Fruit fly (Drosophila melanogaster) whole organism, embryonic: ENCODE measurements around the gene Mst77F.

Source experiments
- Abd-B ChIP-seq: fragments of 200-800 bp; sonication (Bioruptor generic); optimal IDR thresholded peaks from 2 replicates; lab custom pipeline; 2018; ENCODE audit warnings: missing biosample characterization, mild to moderate bottlenecking, missing genetic modification characterization, moderate library complexity
- B-H2 ChIP-seq: fragments of 200-800 bp; sonication (Bioruptor generic); optimal IDR thresholded peaks from 2 replicates; lab custom pipeline; 2018; ENCODE audit warnings: missing biosample characterization, mild to moderate bottlenecking, missing genetic modification characterization
- C15 ChIP-seq: fragments of 200-800 bp; sonication (Bioruptor generic); IDR thresholded peaks from 3 replicates; pipeline ENCODE4 v1.3.6; 2022; ENCODE audit warnings: missing biosample characterization, missing genetic modification characterization
- CG10654 ChIP-seq: fragments of 200-800 bp; sonication (Bioruptor generic); optimal IDR thresholded peaks from 2 replicates; lab custom pipeline; 2016; ENCODE audit warnings: missing biosample characterization, missing genetic modification characterization
- CG11398 ChIP-seq: fragments of 200-800 bp; sonication (Bioruptor generic); optimal IDR thresholded peaks from 2 replicates; lab custom pipeline; 2016; ENCODE audit warnings: missing biosample characterization, missing genetic modification characterization
- CG12299 ChIP-seq: fragments of 200-800 bp; sonication (Bioruptor generic); optimal IDR thresholded peaks from 2 replicates; lab custom pipeline; 2018; ENCODE audit warnings: missing biosample characterization, mild to moderate bottlenecking, missing genetic modification characterization
- CG12769 ChIP-seq: fragments of 200-800 bp; sonication (Bioruptor generic); optimal IDR thresholded peaks from 2 replicates; lab custom pipeline; 2019; ENCODE audit warnings: missing biosample characterization, mild to moderate bottlenecking, missing genetic modification characterization, moderate library complexity
- CG13287 ChIP-seq: fragments of 200-800 bp; sonication (Bioruptor generic); IDR thresholded peaks from 2 replicates; pipeline ENCODE4 v1.3.6; 2022; ENCODE audit warnings: missing biosample characterization, missing genetic modification characterization; ENCODE audit not compliant: partially characterized antibody
- CG13296 ChIP-seq: fragments of 200-800 bp; sonication (Bioruptor generic); optimal IDR thresholded peaks from 3 replicates; lab custom pipeline; 2018; ENCODE audit warnings: missing biosample characterization, mild to moderate bottlenecking, missing genetic modification characterization
- CG16813 ChIP-seq: fragments of 200-800 bp; sonication (Bioruptor generic); IDR thresholded peaks from 3 replicates; pipeline ENCODE4 v1.3.6; 2022; ENCODE audit warnings: missing biosample characterization, missing genetic modification characterization; ENCODE audit not compliant: partially characterized antibody
- CG2120 ChIP-seq: fragments of 200-800 bp; sonication (Bioruptor generic); optimal IDR thresholded peaks from 3 replicates; lab custom pipeline; 2016; ENCODE audit warnings: missing biosample characterization, missing genetic modification characterization
- CG3163 ChIP-seq: fragments of 200-800 bp; sonication (Bioruptor generic); optimal IDR thresholded peaks from 3 replicates; lab custom pipeline; 2016; ENCODE audit warnings: missing biosample characterization, missing genetic modification characterization
- CG3281 ChIP-seq: fragments of 200-800 bp; sonication (Bioruptor generic); optimal IDR thresholded peaks from 3 replicates; lab custom pipeline; 2017; ENCODE audit warnings: missing biosample characterization, mild to moderate bottlenecking, missing genetic modification characterization
- CG3407 ChIP-seq: fragments of 200-800 bp; sonication (Bioruptor generic); optimal IDR thresholded peaks from 2 replicates; lab custom pipeline; 2018; ENCODE audit warnings: missing biosample characterization, mild to moderate bottlenecking, missing genetic modification characterization
- CG6813 ChIP-seq: fragments of 200-800 bp; sonication (Bioruptor generic); optimal IDR thresholded peaks from 2 replicates; lab custom pipeline; 2017; ENCODE audit warnings: missing biosample characterization, missing genetic modification characterization, mild to moderate bottlenecking, moderate library complexity, missing genetic modification reagents
- CG7745 ChIP-seq: fragments of 200-800 bp; sonication (Bioruptor generic); optimal IDR thresholded peaks from 2 replicates; lab custom pipeline; 2018; ENCODE audit warnings: missing biosample characterization, mild to moderate bottlenecking, missing genetic modification characterization, moderate library complexity
- CG7786 ChIP-seq: fragments of 200-800 bp; sonication (Bioruptor generic); optimal IDR thresholded peaks from 2 replicates; lab custom pipeline; 2016; ENCODE audit warnings: missing biosample characterization, missing genetic modification characterization
- CG9609 ChIP-seq: fragments of 200-800 bp; sonication (Bioruptor generic); optimal IDR thresholded peaks from 3 replicates; lab custom pipeline; 2016; ENCODE audit warnings: missing biosample characterization, missing genetic modification characterization
- Dip2 ChIP-seq: fragments of 200-800 bp; sonication (Bioruptor generic); IDR thresholded peaks from 2 replicates; pipeline ENCODE4 v1.3.6; 2022; ENCODE audit warnings: missing biosample characterization, missing genetic modification characterization
- Doc2 ChIP-seq: fragments of 200-800 bp; sonication (Bioruptor generic); IDR thresholded peaks from 2 replicates; pipeline ENCODE4 v1.3.6; 2022; ENCODE audit warnings: missing biosample characterization, missing genetic modification characterization
- Ets65A ChIP-seq: fragments of 200-800 bp; sonication (Bioruptor generic); peaks from one replicate; lab custom pipeline; 2016; ENCODE audit warnings: missing biosample characterization, missing genetic modification characterization
- HHEX ChIP-seq: fragments of 200-800 bp; sonication (Bioruptor generic); optimal IDR thresholded peaks from 3 replicates; lab custom pipeline; 2017; ENCODE audit warnings: missing biosample characterization, mild to moderate bottlenecking, missing genetic modification characterization, missing genetic modification reagents
- HLHmδ ChIP-seq: fragments of 200-800 bp; sonication (Bioruptor generic); optimal IDR thresholded peaks from 2 replicates; lab custom pipeline; 2018; ENCODE audit warnings: missing biosample characterization, mild to moderate bottlenecking, missing genetic modification characterization, moderate library complexity
- Hmx ChIP-seq: fragments of 200-800 bp; sonication (Bioruptor generic); optimal IDR thresholded peaks from 2 replicates; lab custom pipeline; 2016; ENCODE audit warnings: missing biosample characterization, missing genetic modification characterization
- Mes4 ChIP-seq: fragments of 200-800 bp; sonication (Bioruptor generic); optimal IDR thresholded peaks from 2 replicates; lab custom pipeline; 2016; ENCODE audit warnings: missing biosample characterization, missing genetic modification characterization
- Nf-YB ChIP-seq: fragments of 200-800 bp; sonication (Bioruptor generic); optimal IDR thresholded peaks from 3 replicates; lab custom pipeline; 2019; ENCODE audit warnings: missing biosample characterization, mild to moderate bottlenecking, missing genetic modification characterization, moderate library complexity
- PHDP ChIP-seq: fragments of 200-800 bp; sonication (Bioruptor generic); optimal IDR thresholded peaks from 3 replicates; lab custom pipeline; 2018; ENCODE audit warnings: missing biosample characterization, mild to moderate bottlenecking, missing genetic modification characterization, moderate library complexity
- Spps ChIP-seq: fragments of 200-800 bp; sonication (Bioruptor generic); optimal IDR thresholded peaks from 2 replicates; lab custom pipeline; 2018; ENCODE audit warnings: missing biosample characterization, mild to moderate bottlenecking, missing genetic modification characterization
- Tbp ChIP-seq: fragments of >200 bp; optimal IDR thresholded peaks from 2 replicates; lab custom pipeline; 2018; ENCODE audit warnings: missing biosample characterization, missing genetic modification characterization
- amos ChIP-seq: fragments of 200-800 bp; sonication (Bioruptor generic); IDR thresholded peaks from 2 replicates; pipeline ENCODE4 v1.3.6; 2022; ENCODE audit warnings: missing biosample characterization, missing genetic modification characterization; ENCODE audit not compliant: partially characterized antibody
- bowl ChIP-seq: fragments of 200-800 bp; sonication (Bioruptor generic); IDR thresholded peaks from 2 replicates; pipeline ENCODE4 v1.3.6; 2022; ENCODE audit warnings: missing biosample characterization, missing genetic modification characterization
- caup ChIP-seq: fragments of 200-800 bp; sonication (Bioruptor generic); optimal IDR thresholded peaks from 3 replicates; lab custom pipeline; 2017; ENCODE audit warnings: missing biosample characterization, mild to moderate bottlenecking, missing genetic modification characterization, moderate library complexity; ENCODE audit not compliant: severe bottlenecking
- ci ChIP-seq: fragments of 200-800 bp; sonication (Bioruptor generic); IDR thresholded peaks from 3 replicates; pipeline ENCODE4 v1.3.6; 2022; ENCODE audit warnings: missing biosample characterization, missing genetic modification characterization
- corto ChIP-seq: fragments of 200-800 bp; sonication (Bioruptor generic); optimal IDR thresholded peaks from 2 replicates; lab custom pipeline; 2016; ENCODE audit warnings: missing biosample characterization, mild to moderate bottlenecking, missing genetic modification characterization, moderate library complexity
- cwo ChIP-seq: fragments of 200-800 bp; sonication (Bioruptor generic); optimal IDR thresholded peaks from 3 replicates; lab custom pipeline; 2017; ENCODE audit warnings: missing biosample characterization, missing genetic modification characterization, mild to moderate bottlenecking, moderate library complexity, missing genetic modification reagents
- dan ChIP-seq: fragments of 200-800 bp; sonication (Bioruptor generic); IDR thresholded peaks from 2 replicates; pipeline ENCODE4 v1.3.6; 2022; ENCODE audit warnings: missing biosample characterization, missing genetic modification characterization
- en ChIP-seq: fragments of 200-800 bp; sonication (Bioruptor generic); optimal IDR thresholded peaks from 2 replicates; lab custom pipeline; 2016; ENCODE audit warnings: missing biosample characterization, missing genetic modification characterization
- fd102C ChIP-seq: fragments of 200-800 bp; sonication (Bioruptor generic); optimal IDR thresholded peaks from 2 replicates; lab custom pipeline; 2018; ENCODE audit warnings: missing biosample characterization, mild to moderate bottlenecking, missing genetic modification characterization, moderate library complexity
- gsb-n ChIP-seq: fragments of 200-800 bp; sonication (Bioruptor generic); optimal IDR thresholded peaks from 3 replicates; lab custom pipeline; 2018; ENCODE audit warnings: missing biosample characterization, mild to moderate bottlenecking, missing genetic modification characterization
- lmd ChIP-seq: fragments of 200-800 bp; sonication (Bioruptor generic); IDR thresholded peaks from 2 replicates; pipeline ENCODE4 v1.3.6; 2022; ENCODE audit warnings: missing biosample characterization, missing genetic modification characterization
- nerfin-2 ChIP-seq: fragments of 200-800 bp; sonication (Bioruptor generic); IDR thresholded peaks from 2 replicates; pipeline ENCODE4 v1.3.6; 2022; ENCODE audit warnings: missing biosample characterization, missing genetic modification characterization; ENCODE audit not compliant: partially characterized antibody
- onecut ChIP-seq: fragments of 200-800 bp; sonication (Bioruptor generic); IDR thresholded peaks from 2 replicates; pipeline ENCODE4 v1.3.6; 2022; ENCODE audit warnings: missing biosample characterization, missing genetic modification characterization
- phol ChIP-seq: fragments of 200-800 bp; sonication (Bioruptor generic); optimal IDR thresholded peaks from 3 replicates; lab custom pipeline; 2018; ENCODE audit warnings: missing biosample characterization, mild to moderate bottlenecking, missing genetic modification characterization, moderate library complexity
- pros ChIP-seq: fragments of 200-800 bp; sonication (Bioruptor generic); optimal IDR thresholded peaks from 3 replicates; lab custom pipeline; 2019; ENCODE audit warnings: missing biosample characterization, mild to moderate bottlenecking, missing genetic modification characterization, moderate library complexity
- psq ChIP-seq: fragments of 200-800 bp; sonication (Bioruptor generic); optimal IDR thresholded peaks from 2 replicates; lab custom pipeline; 2017; ENCODE audit warnings: missing biosample characterization, missing genetic modification characterization
- pum ChIP-seq: fragments of 200-800 bp; sonication (Bioruptor generic); optimal IDR thresholded peaks from 2 replicates; lab custom pipeline; 2016; ENCODE audit warnings: missing biosample characterization, missing genetic modification characterization
- slbo ChIP-seq: fragments of 200-800 bp; sonication (Bioruptor generic); IDR thresholded peaks from 2 replicates; pipeline ENCODE4 v1.3.6; 2022; ENCODE audit warnings: missing biosample characterization, missing genetic modification characterization
- tx ChIP-seq: fragments of 200-800 bp; sonication (Bioruptor generic); optimal IDR thresholded peaks from 2 replicates; lab custom pipeline; 2016; ENCODE audit warnings: missing biosample characterization, missing genetic modification characterization

The Mst77F gene

DNA sequence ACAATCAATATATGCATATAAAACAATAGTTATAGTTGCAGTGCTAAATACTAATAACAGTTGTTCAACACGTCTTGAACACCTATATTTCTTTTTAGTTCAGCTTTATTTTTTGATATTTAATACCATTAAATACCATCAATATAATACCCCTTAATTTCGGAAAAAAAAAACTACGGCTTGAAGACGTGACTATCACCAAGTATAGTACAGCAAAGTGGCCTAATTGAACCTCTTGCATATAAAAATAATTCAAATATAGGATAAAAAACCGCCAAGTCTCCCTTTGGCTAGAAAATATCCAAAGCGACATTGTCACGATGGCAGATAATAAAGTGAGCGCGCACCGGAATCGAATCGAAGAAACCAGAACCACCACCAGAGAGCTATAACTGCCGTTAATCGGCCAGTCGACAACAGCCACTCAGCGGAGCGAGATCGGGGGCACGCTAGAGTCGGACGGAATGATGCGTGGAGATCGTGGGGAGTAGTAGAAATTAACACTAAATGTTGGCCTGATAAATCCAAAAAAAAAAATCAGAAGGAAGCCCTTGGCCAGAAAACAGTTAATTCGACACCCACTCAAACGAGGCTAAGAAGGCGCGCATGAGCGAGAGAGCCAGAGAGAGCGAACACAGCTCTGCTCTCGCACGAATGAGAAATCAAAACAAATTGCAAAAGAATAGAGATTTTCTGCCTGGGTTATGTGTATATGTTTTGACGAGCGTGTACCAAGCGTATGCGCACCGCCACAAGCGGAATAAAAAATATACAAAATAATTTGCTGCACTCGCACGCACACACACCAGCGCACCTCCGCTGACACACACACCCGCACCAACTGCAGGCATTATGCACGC is 32.8 kb downstream of the Mst77F start (continued):
- TF ChIP-seq Tbp (peak; percentile 83), CG6813 (GFP tag; lab: Kevin White, UChicago) (peak; percentile 40), pum (no peak), tx (GFP tag; lab: Kevin White, UChicago) (no peak), lmd (GFP tag; lab: Robert Waterston, UW) (no peak), B-H2 (GFP tag; lab: Kevin White, UChicago) (peak; percentile 32), corto (GFP tag; lab: Kevin White, UChicago) (peak; percentile 6), CG10654 (no peak), Mes4 (no peak), caup (peak; percentile 32), Doc2 (no peak), fd102C (GFP tag; lab: Kevin White, UChicago) (peak; percentile 7), PHDP (tag; lab: Kevin White, UChicago) (peak; percentile 10), CG3281 (GFP tag; lab: Kevin White, UChicago) (peak; percentile 68), CG7786 (GFP tag; lab: Kevin White, UChicago) (no peak), dan (GFP tag; lab: Robert Waterston, UW) (no peak), Nf-YB (GFP tag; lab: Kevin White, UChicago) (no peak), Dip2 (GFP tag; lab: Robert Waterston, UW) (no peak), CG13296 (peak; percentile 27), C15 (GFP tag; lab: Robert Waterston, UW) (no peak), en (GFP tag; lab: Kevin White, UChicago) (no peak), CG3163 (GFP tag; lab: Kevin White, UChicago) (no peak), Abd-B (peak; percentile 33), HHEX (GFP tag; lab: Kevin White, UChicago) (no peak), CG13287 (peak; percentile 50), CG11398 (GFP tag; lab: Kevin White, UChicago) (no peak), CG3407 (GFP tag; lab: Kevin White, UChicago) (no peak), CG12769 (tag; lab: Kevin White, UChicago) (peak; percentile 33), Spps (tag; lab: Kevin White, UChicago) (no peak), gsb-n (tag; lab: Kevin White, UChicago) (no peak), bowl (GFP tag; lab: Robert Waterston, UW) (no peak), CG16813 (GFP tag; lab: Robert Waterston, UW) (peak; percentile 23; the same call in 1 of the 3 replicates), ci (peak; percentile 35; the same call in 1 of the 3 replicates), CG2120 (GFP tag; lab: Kevin White, UChicago) (peak; percentile 51), onecut (GFP tag; lab: Robert Waterston, UW) (0 out of 2 replicates have a peak, but pooled peaks have one; percentile 9), phol (tag; lab: Kevin White, UChicago) (peak; percentile 50), amos (GFP tag; lab: Robert Waterston, UW) (peak; percentile 34; the same call in 1 of the 2 replicates), cwo (GFP tag; lab: Kevin White, UChicago) (no peak), CG12299 (peak; percentile 32), pros (peak; percentile 55), CG7745 (tag; lab: Kevin White, UChicago) (no peak), psq (GFP tag; lab: Kevin White, UChicago) (peak; percentile 66), slbo (GFP tag; lab: Robert Waterston, UW) (0 out of 2 replicates have a peak, but pooled peaks have one; percentile 15), nerfin-2 (GFP tag; lab: Robert Waterston, UW) (peak; percentile 48; the same call in 1 of the 2 replicates), Hmx (peak; percentile 2), CG9609 (GFP tag; lab: Kevin White, UChicago) (no peak), Ets65A (GFP tag; lab: Kevin White, UChicago) (peak; percentile 26), HLHmδ (GFP tag; lab: Kevin White, UChicago) (peak; percentile 79)
